Fruit fly (Drosophila melanogaster): ENCODE measurements around the gene Timp.

- no peak for TF ChIP-seq CG10348 (GFP tag; IDR thresholded peaks at IDR 0.05)
- TF ChIP-seq Pif1B (GFP tag; optimal IDR thresholded peaks at IDR 0.05) = no peak
- peak; percentile 2 for TF ChIP-seq CG34367 (tag; optimal IDR thresholded peaks at IDR 0.05)
- TF ChIP-seq CG14655 (GFP tag; optimal IDR thresholded peaks at IDR 0.05) = peak; percentile 22
Observed at dm6 chr3R:10203554-10203953, 9.3 kb downstream of the Timp start.
